Fruit fly (Drosophila melanogaster) whole organism, embryonic: ENCODE results near the gene Qsox2.

ENCODE experiments used
- CG11093 ChIP-seq: fragments of 200-800 bp; sonication (Bioruptor generic); IDR thresholded peaks from 3 replicates; pipeline ENCODE4 v1.3.6; 2022; ENCODE audit warnings: missing biosample characterization, missing genetic modification characterization
- CG14860 ChIP-seq: fragments of 200-800 bp; sonication (Bioruptor generic); IDR thresholded peaks from 3 replicates; pipeline ENCODE4 v1.3.6; 2022; ENCODE audit warnings: missing biosample characterization, missing genetic modification characterization; ENCODE audit not compliant: partially characterized antibody
- CG31224 ChIP-seq: fragments of 200-800 bp; sonication (Bioruptor generic); IDR thresholded peaks from 2 replicates; pipeline ENCODE4 v1.3.6; 2022; ENCODE audit warnings: missing biosample characterization, missing genetic modification characterization
- CG3407 ChIP-seq: fragments of 200-800 bp; sonication (Bioruptor generic); optimal IDR thresholded peaks from 2 replicates; lab custom pipeline; 2018; ENCODE audit warnings: missing biosample characterization, mild to moderate bottlenecking, missing genetic modification characterization
- ap ChIP-seq: fragments of 200-800 bp; sonication (Bioruptor generic); IDR thresholded peaks from 2 replicates; pipeline ENCODE4 v1.3.6; 2022; ENCODE audit warnings: missing biosample characterization, missing genetic modification characterization
- pho ChIP-seq: fragments of 200-800 bp; sonication (Bioruptor generic); optimal IDR thresholded peaks from 2 replicates; lab custom pipeline; 2016; ENCODE audit warnings: missing biosample characterization, missing genetic modification characterization

DNA sequence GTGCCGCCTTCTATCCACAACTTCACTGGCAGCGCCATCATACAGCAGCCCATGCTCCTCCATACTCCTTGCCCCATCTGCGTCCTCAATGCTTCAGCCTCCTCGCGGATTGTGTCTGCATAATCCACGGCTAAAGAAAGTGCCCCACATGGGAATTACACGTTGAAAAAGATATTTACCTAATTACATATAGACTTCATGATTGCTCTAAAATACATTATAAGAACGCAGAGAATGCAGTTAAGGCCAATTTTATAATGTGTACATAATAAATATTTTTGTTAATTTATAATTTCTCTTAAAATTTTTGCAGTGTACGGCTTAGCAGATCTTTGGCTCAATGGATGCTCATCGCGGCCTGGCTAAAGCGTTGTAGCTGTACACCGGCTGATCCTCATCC is 7.9 kb upstream of the Qsox2 start:
- TF ChIP-seq pho (GFP tag; lab: Kevin White, UChicago): no peak
- TF ChIP-seq CG3407 (GFP tag; lab: Kevin White, UChicago): no peak
- TF ChIP-seq ap (GFP tag; lab: Robert Waterston, UW): no peak
- no peak for TF ChIP-seq CG14860 (GFP tag; lab: Robert Waterston, UW)
- TF ChIP-seq CG31224 (GFP tag; lab: Robert Waterston, UW): no peak
- TF ChIP-seq CG11093: no peak
